Worm (Caenorhabditis elegans): ENCODE data around the gene F49E2.2.

DNA sequence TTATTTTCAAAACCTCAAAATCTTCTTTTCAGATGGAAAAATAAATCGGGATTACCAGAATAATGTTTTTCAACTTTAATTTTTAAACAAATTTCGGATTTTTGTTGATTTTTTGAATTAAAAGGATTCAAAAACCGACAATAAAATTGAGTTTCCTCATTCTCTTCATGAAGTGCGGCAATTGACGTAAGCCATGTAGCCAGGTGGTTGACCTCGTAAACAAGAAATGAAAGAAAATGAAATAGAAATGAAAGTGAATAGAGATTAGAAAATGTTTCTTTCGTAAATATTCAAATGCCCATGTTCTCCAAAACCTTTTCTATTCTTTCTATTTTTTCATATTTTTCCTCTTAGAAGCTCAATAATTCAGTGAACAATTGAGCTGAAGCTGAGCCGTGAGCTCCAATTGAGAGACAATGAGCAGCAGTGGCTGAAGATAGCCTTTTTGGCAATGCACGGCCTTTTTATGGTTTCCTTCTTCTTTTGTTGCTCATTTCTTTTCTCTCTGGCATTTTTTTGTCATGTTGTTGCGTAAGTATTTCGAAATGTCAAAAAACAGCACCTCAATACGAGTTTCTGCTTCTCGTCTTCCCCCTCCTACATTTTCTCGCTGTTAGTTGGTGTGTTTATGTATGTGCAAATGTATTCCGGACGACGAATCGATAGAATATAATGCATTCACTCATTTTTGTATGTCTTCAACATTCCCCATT, 16.7 kb upstream of the F49E2.2 start:
- no peak for TF ChIP-seq cog-1 (tag; optimal IDR thresholded peaks at IDR 0.05)
- TF ChIP-seq med-1 (GFP tag; optimal IDR thresholded peaks at IDR 0.05; ENCODE audit: insufficient read depth): no peak
- no peak for TF ChIP-seq T22C8.4 (GFP tag; IDR thresholded peaks at IDR 0.05)
- TF ChIP-seq flt-1 (GFP tag; IDR thresholded peaks at IDR 0.05): no peak
- no peak for TF ChIP-seq ztf-23 (GFP tag; IDR thresholded peaks at IDR 0.05)
- no peak for TF ChIP-seq ztf-29 (GFP tag; IDR thresholded peaks at IDR 0.05)

All from whole organism, midembryonic.